Fruit fly (Drosophila melanogaster) whole organism, pupa: ENCODE results near the gene vrs.

Experiments used
- CG10348 ChIP-seq: fragments of 200-800 bp; sonication (Bioruptor generic); IDR thresholded peaks from 2 replicates; pipeline ENCODE4 v1.3.6; 2022; ENCODE audit warnings: missing biosample characterization, missing genetic modification characterization
- CG12605 ChIP-seq: fragments of 200-800 bp; sonication (Bioruptor generic); IDR thresholded peaks from 2 replicates; pipeline ENCODE4 v1.3.6; 2022; ENCODE audit warnings: missing biosample characterization, missing genetic modification characterization
- CG13204 ChIP-seq: fragments of 200-800 bp; sonication (Bioruptor generic); optimal IDR thresholded peaks from 2 replicates; lab custom pipeline; 2018; ENCODE audit warnings: missing biosample characterization, mild to moderate bottlenecking, missing genetic modification characterization, moderate library complexity
- CG14655 ChIP-seq: fragments of 200-800 bp; sonication (Bioruptor generic); optimal IDR thresholded peaks from 3 replicates; lab custom pipeline; 2017; ENCODE audit warnings: mild to moderate bottlenecking, missing biosample characterization, missing genetic modification reagents, missing genetic modification characterization
- CG15710 ChIP-seq: fragments of 200-800 bp; sonication (Bioruptor generic); optimal IDR thresholded peaks from 2 replicates; lab custom pipeline; 2018; ENCODE audit warnings: missing biosample characterization, mild to moderate bottlenecking, missing genetic modification characterization, moderate library complexity
- CG17806 ChIP-seq: fragments of 200-800 bp; sonication (Bioruptor generic); optimal IDR thresholded peaks from 2 replicates; lab custom pipeline; 2018; ENCODE audit warnings: missing biosample characterization, mild to moderate bottlenecking, missing genetic modification characterization, moderate library complexity
- CG32121 ChIP-seq: fragments of 200-800 bp; sonication (Bioruptor generic); IDR thresholded peaks from 2 replicates; pipeline ENCODE4 v1.3.6; 2022; ENCODE audit warnings: missing biosample characterization, missing genetic modification characterization
- CG34367 ChIP-seq: fragments of 200-800 bp; sonication (Bioruptor generic); optimal IDR thresholded peaks from 2 replicates; lab custom pipeline; 2018; ENCODE audit warnings: missing biosample characterization, mild to moderate bottlenecking, missing genetic modification characterization
- CG4496 ChIP-seq: fragments of 200-800 bp; sonication (Bioruptor generic); IDR thresholded peaks from 3 replicates; pipeline ENCODE4 v1.3.6; 2022; ENCODE audit warnings: missing biosample characterization, missing genetic modification characterization
- CG8159 ChIP-seq: fragments of 200-800 bp; sonication (Bioruptor generic); optimal IDR thresholded peaks from 3 replicates; lab custom pipeline; 2018; ENCODE audit warnings: missing biosample characterization, mild to moderate bottlenecking, missing genetic modification characterization, moderate library complexity
- CG8301 ChIP-seq: fragments of 200-800 bp; sonication (Bioruptor generic); optimal IDR thresholded peaks from 2 replicates; lab custom pipeline; 2018; ENCODE audit warnings: missing biosample characterization, mild to moderate bottlenecking, missing genetic modification characterization
- CG9948 ChIP-seq: fragments of 200-800 bp; sonication (Bioruptor generic); optimal IDR thresholded peaks from 2 replicates; lab custom pipeline; 2018; ENCODE audit warnings: missing biosample characterization, mild to moderate bottlenecking, missing genetic modification characterization, moderate library complexity
- D1 ChIP-seq: fragments of 200-800 bp; sonication (Bioruptor generic); optimal IDR thresholded peaks from 2 replicates; lab custom pipeline; 2018; ENCODE audit warnings: missing biosample characterization, mild to moderate bottlenecking, missing genetic modification characterization, moderate library complexity
- EcR ChIP-seq: fragments of 200-800 bp; sonication (Bioruptor generic); optimal IDR thresholded peaks from 3 replicates; lab custom pipeline; 2019; ENCODE audit warnings: missing biosample characterization, missing genetic modification characterization, mild to moderate bottlenecking, moderate library complexity, missing genetic modification reagents
- Ets98B ChIP-seq: fragments of 200-800 bp; sonication (Bioruptor generic); IDR thresholded peaks from 2 replicates; pipeline ENCODE4 v1.3.6; 2022; ENCODE audit warnings: missing biosample characterization, missing genetic modification characterization
- Pif1A ChIP-seq: fragments of 200-800 bp; sonication (Bioruptor generic); optimal IDR thresholded peaks from 3 replicates; lab custom pipeline; 2016; ENCODE audit warnings: missing biosample characterization, missing genetic modification characterization
- Pif1B ChIP-seq: fragments of 200-800 bp; sonication (Bioruptor generic); optimal IDR thresholded peaks from 3 replicates; lab custom pipeline; 2016; ENCODE audit warnings: missing biosample characterization, missing genetic modification characterization
- Snoo ChIP-seq: fragments of 200-800 bp; sonication (Bioruptor generic); optimal IDR thresholded peaks from 3 replicates; lab custom pipeline; 2017; ENCODE audit warnings: missing biosample characterization, mild to moderate bottlenecking, missing genetic modification characterization, inconsistent platforms
- fd96Ca ChIP-seq: fragments of 200-800 bp; sonication (Bioruptor generic); IDR thresholded peaks from 3 replicates; pipeline ENCODE4 v1.3.6; 2022; ENCODE audit warnings: missing biosample characterization, missing genetic modification characterization
- gl ChIP-seq: fragments of 200-800 bp; sonication (Bioruptor generic); optimal IDR thresholded peaks from 2 replicates; lab custom pipeline; 2018; ENCODE audit warnings: missing biosample characterization, mild to moderate bottlenecking, missing genetic modification characterization
- rn ChIP-seq: fragments of 200-800 bp; sonication (Bioruptor generic); IDR thresholded peaks from 2 replicates; pipeline ENCODE4 v1.3.6; 2022; ENCODE audit warnings: missing biosample characterization, missing genetic modification characterization

Gene vrs

dm6 chr3R:12445468-12445867, 2.0 kb upstream of the vrs start:
- TF ChIP-seq CG34367 (tag; lab: Kevin White, UChicago) = no peak
- no peak for TF ChIP-seq CG4496 (GFP tag; lab: Robert Waterston, UW)
- TF ChIP-seq CG8159 (tag; lab: Kevin White, UChicago) = no peak
- no peak for TF ChIP-seq CG10348 (GFP tag; lab: Robert Waterston, UW)
- no peak for TF ChIP-seq CG13204 (GFP tag; lab: Kevin White, UChicago)
- TF ChIP-seq CG8301 (tag; lab: Kevin White, UChicago) = no peak
- no peak for TF ChIP-seq CG17806 (tag; lab: Kevin White, UChicago)
- TF ChIP-seq D1 (tag; lab: Kevin White, UChicago) = no peak
- no peak for TF ChIP-seq CG9948 (tag; lab: Kevin White, UChicago)
- no peak for TF ChIP-seq Pif1B (GFP tag; lab: Kevin White, UChicago)
- no peak for TF ChIP-seq CG15710
- TF ChIP-seq rn = no peak

- TF ChIP-seq Snoo (tag; lab: Kevin White, UChicago) (no peak), CG13204 (GFP tag; lab: Kevin White, UChicago) (no peak), CG15710 (no peak), CG17806 (tag; lab: Kevin White, UChicago) (no peak), EcR (GFP tag; lab: Kevin White, UChicago) (no peak), CG8159 (tag; lab: Kevin White, UChicago) (no peak), fd96Ca (no peak), D1 (tag; lab: Kevin White, UChicago) (no peak), CG4496 (GFP tag; lab: Robert Waterston, UW) (no peak), CG10348 (GFP tag; lab: Robert Waterston, UW) (no peak), CG14655 (GFP tag; lab: Kevin White, UChicago) (no peak), Pif1A (GFP tag; lab: Kevin White, UChicago) (no peak), CG12605 (no peak), rn (no peak), CG9948 (tag; lab: Kevin White, UChicago) (no peak), CG8301 (tag; lab: Kevin White, UChicago) (no peak), gl (tag; lab: Kevin White, UChicago) (no peak), CG32121 (no peak), Pif1B (GFP tag; lab: Kevin White, UChicago) (no peak), Ets98B (GFP tag; lab: Robert Waterston, UW) (no peak)
These were observed 891 bp downstream of the vrs start for dm6 chr3R:12448344-12448743.

- TF ChIP-seq D1 (tag; lab: Kevin White, UChicago) (peak; percentile 100), CG17806 (tag; lab: Kevin White, UChicago) (peak; percentile 100), fd96Ca (peak; percentile 100), CG9948 (tag; lab: Kevin White, UChicago) (peak; percentile 100), CG34367 (tag; lab: Kevin White, UChicago) (peak; percentile 100), Pif1A (GFP tag; lab: Kevin White, UChicago) (peak; percentile 100), CG14655 (GFP tag; lab: Kevin White, UChicago) (peak; percentile 100), CG12605 (peak; percentile 100), CG8301 (tag; lab: Kevin White, UChicago) (peak; percentile 100), rn (peak; percentile 100), Ets98B (GFP tag; lab: Robert Waterston, UW) (peak; percentile 100), Pif1B (GFP tag; lab: Kevin White, UChicago) (peak; percentile 100), Snoo (tag; lab: Kevin White, UChicago) (peak; percentile 100), CG8159 (tag; lab: Kevin White, UChicago) (peak; percentile 100), CG15710 (peak; percentile 100), EcR (GFP tag; lab: Kevin White, UChicago) (peak; percentile 91), CG13204 (GFP tag; lab: Kevin White, UChicago) (peak; percentile 99), gl (tag; lab: Kevin White, UChicago) (peak; percentile 99), CG10348 (GFP tag; lab: Robert Waterston, UW) (peak; percentile 99), CG32121 (peak; percentile 100), CG4496 (GFP tag; lab: Robert Waterston, UW) (peak; percentile 100)
- TF ChIP-seq, all 21 proteins: peak for 21
These were observed 1.4 kb downstream of the vrs start, which contains the start of gene CG18549 for dm6 chr3R:12448889-12449314. CG18549 (plus strand) TSS chr3R:12449296.

dm6 chr3R:12449617-12450242, 2.3 kb downstream of the vrs start:
- TF ChIP-seq CG32121 (peak; percentile 43), CG8159 (tag; lab: Kevin White, UChicago) (peak; percentile 18), Pif1A (GFP tag; lab: Kevin White, UChicago) (peak; percentile 5), EcR (GFP tag; lab: Kevin White, UChicago) (peak; percentile 34), fd96Ca (peak; percentile 24; the same call in 1 of the 3 replicates), CG17806 (tag; lab: Kevin White, UChicago) (no peak), CG13204 (GFP tag; lab: Kevin White, UChicago) (peak; percentile 52), CG4496 (GFP tag; lab: Robert Waterston, UW) (no peak; the same call in 2 of the 3 replicates), CG9948 (tag; lab: Kevin White, UChicago) (peak; percentile 5), CG14655 (GFP tag; lab: Kevin White, UChicago) (no peak), gl (tag; lab: Kevin White, UChicago) (peak; percentile 51)

- no peak for TF ChIP-seq Snoo (tag; lab: Kevin White, UChicago)
- TF ChIP-seq EcR (GFP tag; lab: Kevin White, UChicago) = peak; percentile 91
- no peak for TF ChIP-seq CG17806 (tag; lab: Kevin White, UChicago)
These were observed 3.3 kb downstream of the vrs start for dm6 chr3R:12450713-12451259.
